Fruit fly (Drosophila melanogaster): ENCODE results near the gene CG1792.

Gene CG1792

dm6 chr3R:31566738-31567137, 49.4 kb upstream of the CG1792 start (continued):
- no peak for TF ChIP-seq CG6272 (GFP tag; IDR thresholded peaks at IDR 0.05)
- no peak for TF ChIP-seq CG6683 (GFP tag; optimal IDR thresholded peaks at IDR 0.05)
- 0 out of 2 replicates have a peak, but pooled peaks have one; percentile 44 for TF ChIP-seq ap (GFP tag; IDR thresholded peaks at IDR 0.05)
- TF ChIP-seq Ada2b (GFP tag; IDR thresholded peaks at IDR 0.05): peak; percentile 53
- peak; percentile 19 for TF ChIP-seq org-1 (GFP tag; optimal IDR thresholded peaks at IDR 0.05)
- no peak for TF ChIP-seq ash1 (GFP tag; optimal IDR thresholded peaks at IDR 0.05)
- TF ChIP-seq sr (GFP tag; IDR thresholded peaks at IDR 0.05): no peak
- no peak for TF ChIP-seq Chrac-16 (GFP tag; optimal IDR thresholded peaks at IDR 0.05)
- peak; percentile 47; the same call in 2 of the 3 replicates for TF ChIP-seq Aef1 (GFP tag; IDR thresholded peaks at IDR 0.05)
- TF ChIP-seq CG15479 (GFP tag; optimal IDR thresholded peaks at IDR 0.05): no peak
- TF ChIP-seq Neu2 (GFP tag; optimal IDR thresholded peaks at IDR 0.05; ENCODE audit: borderline replicate concordance): no peak
- TF ChIP-seq CG12942 (GFP tag; optimal IDR thresholded peaks at IDR 0.05): no peak
- TF ChIP-seq Dref (GFP tag; IDR thresholded peaks at IDR 0.05): no peak
- TF ChIP-seq CG16863 (GFP tag; optimal IDR thresholded peaks at IDR 0.05): peak; percentile 42
- TF ChIP-seq Mad (GFP tag; optimal IDR thresholded peaks at IDR 0.05): no peak
- TF ChIP-seq Med (GFP tag): peak; percentile 90
- TF ChIP-seq Blimp-1 (GFP tag; optimal IDR thresholded peaks at IDR 0.05): peak; percentile 66
- TF ChIP-seq ci (GFP tag; IDR thresholded peaks at IDR 0.05): peak; percentile 86
- TF ChIP-seq CG12391 (tag; optimal IDR thresholded peaks at IDR 0.05): peak; percentile 53
- TF ChIP-seq mirr (GFP tag; optimal IDR thresholded peaks at IDR 0.05): no peak
- TF ChIP-seq Drgx (GFP tag; IDR thresholded peaks at IDR 0.05): peak; percentile 83
- TF ChIP-seq lilli (GFP tag; optimal IDR thresholded peaks at IDR 0.05): no peak
- TF ChIP-seq CG10274 (GFP tag; optimal IDR thresholded peaks at IDR 0.05): no peak
- TF ChIP-seq CG18011 (GFP tag; optimal IDR thresholded peaks at IDR 0.05): no peak
- TF ChIP-seq jigr1 (GFP tag; IDR thresholded peaks at IDR 0.05): no peak
- TF ChIP-seq Fer3 (tag; optimal IDR thresholded peaks at IDR 0.05): no peak
- TF ChIP-seq jing (GFP tag; optimal IDR thresholded peaks at IDR 0.05): peak; percentile 8
- no peak for TF ChIP-seq Sry-δ (GFP tag; optimal IDR thresholded peaks at IDR 0.05)
- 0 out of 2 replicates have a peak, but pooled peaks have one; percentile 56 for TF ChIP-seq Nf-YA (GFP tag; IDR thresholded peaks at IDR 0.05)
- no peak for TF ChIP-seq CG7271 (tag; optimal IDR thresholded peaks at IDR 0.05)
- peak; percentile 84 for TF ChIP-seq Xrp1 (GFP tag; IDR thresholded peaks at IDR 0.05)
- peak; percentile 55; the same call in 1 of the 2 replicates for TF ChIP-seq wor (GFP tag; IDR thresholded peaks at IDR 0.05)
- TF ChIP-seq dati (GFP tag; IDR thresholded peaks at IDR 0.05): 0 out of 2 replicates have a peak, but pooled peaks have one; percentile 17
- no peak for TF ChIP-seq en (GFP tag; optimal IDR thresholded peaks at IDR 0.05)
- 0 out of 4 replicates have a peak, but pooled peaks have one; percentile 15 for TF ChIP-seq chinmo (GFP tag; IDR thresholded peaks at IDR 0.05; ENCODE audit: partially characterized antibody)
- TF ChIP-seq Hey (tag; optimal IDR thresholded peaks at IDR 0.05): no peak
- TF ChIP-seq pan (optimal IDR thresholded peaks at IDR 0.05): no peak
- TF ChIP-seq pan (GFP tag; optimal IDR thresholded peaks at IDR 0.05 in 1 of 2, IDR thresholded peaks at IDR 0.05 in 1 of 2): peak in 1 of 2 experiments; percentile 32
- no peak for TF ChIP-seq CG7745 (tag; optimal IDR thresholded peaks at IDR 0.05)
- TF ChIP-seq CG1647 (GFP tag; optimal IDR thresholded peaks at IDR 0.05): peak; percentile 6
- no peak for TF ChIP-seq CG18764 (GFP tag; optimal IDR thresholded peaks at IDR 0.05)
- TF ChIP-seq tio (GFP tag; optimal IDR thresholded peaks at IDR 0.05): no peak
- TF ChIP-seq CG1603 (tag; optimal IDR thresholded peaks at IDR 0.05): peak; percentile 67
- no peak for TF ChIP-seq CG6813 (GFP tag; optimal IDR thresholded peaks at IDR 0.05)
- TF ChIP-seq CG17186 (GFP tag; optimal IDR thresholded peaks at IDR 0.05): no peak
- TF ChIP-seq CG8944 (GFP tag; optimal IDR thresholded peaks at IDR 0.05): no peak
- TF ChIP-seq CG9215 (GFP tag; IDR thresholded peaks at IDR 0.05): 0 out of 2 replicates have a peak, but pooled peaks have one; percentile 24
- TF ChIP-seq CG18476 (GFP tag; optimal IDR thresholded peaks at IDR 0.05): peak; percentile 16
- peak; percentile 40 for TF ChIP-seq CG2202 (tag; optimal IDR thresholded peaks at IDR 0.05)
- TF ChIP-seq CG9932 (GFP tag; IDR thresholded peaks at IDR 0.05): no peak
- TF ChIP-seq CG14441 (GFP tag; IDR thresholded peaks at IDR 0.05): peak; percentile 54; the same call in 1 of the 2 replicates

All from whole organism, embryonic.